Worm (Caenorhabditis elegans) whole organism, L3 larva: Measurements from ENCODE around the gene Y53G8AR.9.

Experiments used
- R02D3.7 ChIP-seq: fragments of 150-350 bp; optimal IDR thresholded peaks from 2 replicates; lab custom pipeline; 2014; ENCODE audit warnings: missing biosample characterization, missing genetic modification characterization
- ZK546.5 ChIP-seq: sonication (generic microtip); optimal IDR thresholded peaks from 2 replicates; lab custom pipeline; 2017; ENCODE audit warnings: missing biosample characterization, missing genetic modification characterization
- aly-2 ChIP-seq: fragments of 150-350 bp; optimal IDR thresholded peaks from 2 replicates; lab custom pipeline; 2014; ENCODE audit warnings: missing biosample characterization, missing genetic modification characterization
- ama-1 ChIP-seq: fragments of 150-350 bp; optimal IDR thresholded peaks from 2 replicates; lab custom pipeline; 2018
- ceh-28 ChIP-seq: fragments of 150-350 bp; optimal IDR thresholded peaks from 2 replicates; lab custom pipeline; 2014; ENCODE audit warnings: missing biosample characterization, missing genetic modification reagents, missing genetic modification characterization
- ceh-82 ChIP-seq: fragments of 150-350 bp; optimal IDR thresholded peaks from 2 replicates; lab custom pipeline; 2014; ENCODE audit warnings: missing biosample characterization, missing genetic modification characterization
- egl-5 ChIP-seq: fragments of 150-350 bp; optimal IDR thresholded peaks from 2 replicates; lab custom pipeline; 2017; ENCODE audit warnings: missing biosample characterization, missing genetic modification reagents, missing genetic modification characterization, inconsistent platforms
- elt-1 ChIP-seq: fragments of 150-350 bp; optimal IDR thresholded peaks from 2 replicates; lab custom pipeline; 2014; ENCODE audit warnings: missing biosample characterization, missing genetic modification characterization
- elt-3 ChIP-seq, 3 experiments: fragments of 150-350 bp in 1 of 3; sonication (generic microtip) in 2 of 3; optimal IDR thresholded peaks; 2 replicates in 2 of 3; 4 replicates in 1 of 3; lab custom pipeline; 2014 to 2017; ENCODE audit warnings: missing biosample characterization in 3 of 3, missing genetic modification characterization in 3 of 3
- eor-1 ChIP-seq, 2 experiments: fragments of 150-350 bp; optimal IDR thresholded peaks; 2 replicates each; lab custom pipeline; 2014 to 2018; ENCODE audit warnings: missing biosample characterization in 2 of 2, missing genetic modification characterization in 2 of 2
- fkh-10 ChIP-seq: sonication (generic microtip); optimal IDR thresholded peaks from 2 replicates; lab custom pipeline; 2017; ENCODE audit warnings: missing biosample characterization, missing genetic modification reagents, missing genetic modification characterization
- fos-1 ChIP-seq: fragments of 150-350 bp; optimal IDR thresholded peaks from 2 replicates; lab custom pipeline; 2014; ENCODE audit warnings: missing biosample characterization, missing genetic modification characterization
- hmg-11 ChIP-seq: sonication (generic microtip); optimal IDR thresholded peaks from 2 replicates; lab custom pipeline; 2016; ENCODE audit warnings: missing genetic modification characterization, missing compliant biosample characterization
- jun-1 ChIP-seq: fragments of 150-350 bp; optimal IDR thresholded peaks from 2 replicates; lab custom pipeline; 2014; ENCODE audit warnings: missing biosample characterization, missing genetic modification reagents, missing genetic modification characterization
- lin-39 ChIP-seq: fragments of 150-350 bp; optimal IDR thresholded peaks from 2 replicates; lab custom pipeline; 2018; ENCODE audit warnings: missing biosample characterization, missing genetic modification reagents, missing genetic modification characterization
- lsy-12 ChIP-seq: sonication (generic microtip); optimal IDR thresholded peaks from 2 replicates; lab custom pipeline; 2016; ENCODE audit warnings: mild to moderate bottlenecking, missing genetic modification characterization, missing compliant biosample characterization
- mdl-1 ChIP-seq: fragments of 150-350 bp; optimal IDR thresholded peaks from 2 replicates; lab custom pipeline; 2014; ENCODE audit warnings: missing biosample characterization, missing genetic modification characterization
- mml-1 ChIP-seq: fragments of 150-350 bp; sonication (generic microtip); optimal IDR thresholded peaks from 3 replicates; lab custom pipeline; 2014; ENCODE audit warnings: missing biosample characterization, missing genetic modification characterization
- nfya-1 ChIP-seq: sonication (generic microtip); optimal IDR thresholded peaks from 2 replicates; lab custom pipeline; 2017; ENCODE audit warnings: missing genetic modification characterization, mild to moderate bottlenecking, missing compliant biosample characterization, antibody characterized with exemption, moderate library complexity; ENCODE audit not compliant: insufficient read depth
- nhr-12 ChIP-seq: fragments of 150-350 bp; optimal IDR thresholded peaks from 2 replicates; lab custom pipeline; 2014; ENCODE audit warnings: missing biosample characterization, missing genetic modification characterization
- nhr-23 ChIP-seq: fragments of 150-350 bp; optimal IDR thresholded peaks from 2 replicates; lab custom pipeline; 2014; ENCODE audit warnings: missing biosample characterization, missing genetic modification reagents, missing genetic modification characterization
- nhr-237 ChIP-seq: fragments of 150-350 bp; optimal IDR thresholded peaks from 2 replicates; lab custom pipeline; 2014; ENCODE audit warnings: missing biosample characterization, missing genetic modification characterization
- nhr-28 ChIP-seq: fragments of 150-350 bp; optimal IDR thresholded peaks from 2 replicates; lab custom pipeline; 2014; ENCODE audit warnings: missing biosample characterization, missing genetic modification characterization
- nhr-76 ChIP-seq: fragments of 150-350 bp; sonication (generic microtip); optimal IDR thresholded peaks from 5 replicates; lab custom pipeline; 2014; ENCODE audit warnings: missing biosample characterization, missing genetic modification characterization
- nhr-77 ChIP-seq: fragments of 150-350 bp; optimal IDR thresholded peaks from 2 replicates; lab custom pipeline; 2014; ENCODE audit warnings: missing biosample characterization, missing genetic modification characterization
- pha-4 ChIP-seq: fragments of 150-350 bp; optimal IDR thresholded peaks from 2 replicates; lab custom pipeline; 2014; ENCODE audit warnings: missing biosample characterization, missing genetic modification reagents, missing genetic modification characterization
- pqm-1 ChIP-seq: fragments of 150-350 bp; optimal IDR thresholded peaks from 2 replicates; lab custom pipeline; 2017; ENCODE audit warnings: missing biosample characterization, missing genetic modification characterization, inconsistent platforms
- sea-2 ChIP-seq: fragments of 150-350 bp; sonication (generic microtip); optimal IDR thresholded peaks from 4 replicates; lab custom pipeline; 2014; ENCODE audit warnings: missing biosample characterization, missing genetic modification reagents, missing genetic modification characterization
- skn-1 ChIP-seq: fragments of 150-350 bp; optimal IDR thresholded peaks from 2 replicates; lab custom pipeline; 2014; ENCODE audit warnings: missing biosample characterization, missing genetic modification characterization
- snpc-4 ChIP-seq: fragments of 150-350 bp; optimal IDR thresholded peaks from 2 replicates; lab custom pipeline; 2014; ENCODE audit warnings: missing biosample characterization, missing genetic modification characterization
- unc-62 ChIP-seq: fragments of 150-350 bp; sonication (generic microtip); optimal IDR thresholded peaks from 4 replicates; lab custom pipeline; 2014; ENCODE audit warnings: missing biosample characterization, missing genetic modification reagents, missing genetic modification characterization
- zag-1 ChIP-seq: fragments of 150-350 bp; optimal IDR thresholded peaks from 2 replicates; lab custom pipeline; 2014; ENCODE audit warnings: missing biosample characterization, missing genetic modification characterization
- ztf-11 ChIP-seq: fragments of 150-350 bp; optimal IDR thresholded peaks from 2 replicates; lab custom pipeline; 2014; ENCODE audit warnings: missing biosample characterization, missing genetic modification characterization
- ztf-4 ChIP-seq: fragments of 150-350 bp; optimal IDR thresholded peaks from 2 replicates; lab custom pipeline; 2014; ENCODE audit warnings: missing biosample characterization, missing genetic modification characterization

Y53G8AR.9 gene

DNA sequence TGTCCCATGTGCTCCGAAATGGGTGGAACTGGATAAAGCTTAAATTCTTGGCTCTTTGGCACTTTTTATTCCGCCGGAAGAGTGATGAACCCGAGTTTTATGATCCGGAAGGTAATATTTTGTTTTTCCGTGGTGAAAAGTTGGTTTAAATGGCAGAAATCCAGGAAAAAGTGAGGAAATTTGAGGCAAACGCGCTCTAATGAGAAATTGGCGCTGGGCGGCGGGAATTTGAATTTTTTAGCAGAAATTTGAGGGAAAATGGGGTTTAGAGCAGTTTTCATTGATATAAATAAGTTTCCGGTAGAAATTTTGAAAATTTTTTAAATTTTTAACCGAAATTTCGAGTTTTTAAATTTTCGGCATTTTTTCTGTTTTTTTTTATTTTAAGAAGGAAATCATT, 9.4 kb downstream of the Y53G8AR.9 start:
- TF ChIP-seq mml-1 (no peak), ceh-28 (tag; lab: Kevin White, UChicago) (no peak), elt-3 (tag; optimal IDR thresholded peaks at IDR 0.05; lab: Kevin White, UChicago) (no peak), unc-62 (GFP tag; lab: Kevin White, UChicago) (no peak), zag-1 (tag; lab: Kevin White, UChicago) (no peak), nhr-28 (tag; lab: Kevin White, UChicago) (no peak), skn-1 (tag; lab: Kevin White, UChicago) (no peak), pqm-1 (tag; lab: Kevin White, UChicago) (no peak), eor-1 (tag; optimal IDR thresholded peaks at IDR 0.05; lab: Kevin White, UChicago) (no peak), ztf-4 (tag; lab: Kevin White, UChicago) (no peak), mdl-1 (tag; lab: Kevin White, UChicago) (no peak)
- TF ChIP-seq, all 47 proteins: peak for 0

DNA sequence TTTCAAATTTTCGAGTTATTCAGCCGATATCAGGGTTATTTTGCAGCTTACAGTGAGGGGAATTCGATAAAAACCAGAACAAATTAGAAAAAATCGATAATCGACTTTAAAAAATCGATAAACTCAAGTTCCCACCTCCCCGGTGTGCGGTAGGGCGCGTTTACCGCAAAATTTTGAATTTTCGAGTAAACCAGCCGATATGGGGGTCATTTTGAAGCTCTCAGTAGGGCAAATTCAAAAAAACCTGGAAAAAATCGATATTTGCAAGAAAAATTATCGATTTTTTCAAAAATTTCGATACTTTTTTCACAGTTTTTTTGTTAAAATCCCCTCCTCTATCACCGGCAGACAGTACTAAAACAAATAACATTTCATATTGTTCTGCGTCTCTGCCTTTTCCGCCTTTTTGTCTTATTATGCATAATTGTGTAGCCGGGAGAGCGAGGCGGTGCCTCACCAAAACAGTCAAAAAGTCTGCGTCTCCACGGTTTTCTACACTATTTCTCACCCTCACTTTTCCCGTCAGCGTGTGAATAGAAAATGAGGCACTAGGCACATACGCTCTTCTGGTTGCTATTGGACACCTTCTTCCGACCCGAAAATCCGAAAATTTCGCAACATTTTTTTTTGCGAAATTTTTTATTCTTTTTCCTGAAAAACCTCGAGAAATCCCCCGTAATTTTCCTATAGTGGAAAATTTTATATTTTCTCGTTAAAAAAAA, 10.0 kb downstream of the Y53G8AR.9 start, which contains the start of gene ral-1:
Gene ral-1, plus strand, starts transcription at position 435 of the 722 bp plus-strand sequence.
- peak; percentile 78 for TF ChIP-seq ceh-28 (tag; lab: Kevin White, UChicago)
- no peak for TF ChIP-seq skn-1 (tag; lab: Kevin White, UChicago)
- peak; percentile 22 for TF ChIP-seq nfya-1 (tag; lab: Kevin White, UChicago)
- TF ChIP-seq pqm-1 (tag; lab: Kevin White, UChicago), result peak; percentile 4
- TF ChIP-seq hmg-11, result peak; percentile 30
- peak; percentile 4 for TF ChIP-seq pha-4
- no peak for TF ChIP-seq nhr-77
- TF ChIP-seq, all 47 proteins: peak for 5

DNA sequence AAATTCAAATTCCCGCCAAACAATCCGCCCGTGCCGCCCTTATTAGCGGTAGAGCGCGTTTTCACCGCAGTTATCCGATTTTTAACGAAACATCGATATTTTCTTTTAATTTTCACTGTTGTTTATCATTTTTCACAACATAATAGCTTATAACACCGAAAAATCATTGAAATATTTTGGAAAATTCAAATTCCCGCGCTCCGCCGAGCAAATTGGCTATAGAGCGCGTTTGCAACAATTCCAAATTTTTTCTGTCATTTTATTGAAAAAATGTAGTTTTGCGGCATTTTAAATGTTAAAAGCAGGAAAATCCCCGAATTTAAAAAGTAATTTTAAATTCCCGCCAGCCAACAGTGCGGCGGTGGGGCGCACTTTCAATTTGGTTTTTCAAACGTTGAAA, 11.3 kb downstream of the Y53G8AR.9 start:
- TF ChIP-seq elt-1 (tag; lab: Kevin White, UChicago), result no peak
- TF ChIP-seq nhr-12 (tag; lab: Kevin White, UChicago), result no peak
- TF ChIP-seq fkh-10 (GFP tag; lab: Kevin White, UChicago), result no peak
- TF ChIP-seq ztf-11, result no peak
- TF ChIP-seq R02D3.7 (tag; lab: Kevin White, UChicago), result no peak
- no peak for TF ChIP-seq nhr-76
- no peak for TF ChIP-seq aly-2
- no peak for TF ChIP-seq lsy-12 (tag; lab: Kevin White, UChicago)
- TF ChIP-seq elt-3 (tag; optimal IDR thresholded peaks at IDR 0.05; lab: Kevin White, UChicago), result no peak

DNA sequence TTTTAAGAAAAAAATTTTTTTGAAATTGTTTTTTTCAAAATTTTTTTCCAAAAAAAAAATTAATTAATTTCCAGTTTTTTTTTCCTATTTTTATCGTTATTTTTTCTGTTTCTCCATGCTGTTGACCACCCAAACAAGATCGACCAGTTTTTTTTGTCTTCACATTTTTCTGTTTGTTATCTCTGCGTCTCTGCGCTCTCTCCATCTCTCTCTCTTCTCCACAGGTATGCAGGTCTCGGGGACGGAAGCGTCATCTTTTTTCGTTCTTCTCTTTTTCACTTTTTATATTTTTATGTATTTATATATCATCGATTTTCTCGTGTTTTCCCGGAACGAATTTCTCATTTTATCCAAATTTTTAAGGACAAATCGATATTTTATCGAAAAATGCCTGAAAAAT, 12.1 kb downstream of the Y53G8AR.9 start:
- TF ChIP-seq ama-1 (no peak), pha-4 (peak; percentile 59), snpc-4 (tag; lab: Kevin White, UChicago) (no peak), sea-2 (no peak), nfya-1 (tag; lab: Kevin White, UChicago) (peak; percentile 36), ZK546.5 (no peak), egl-5 (tag; lab: Kevin White, UChicago) (peak; percentile 10), nhr-23 (tag; lab: Kevin White, UChicago) (peak; percentile 26), hmg-11 (peak; percentile 37), nhr-28 (tag; lab: Kevin White, UChicago) (no peak), ceh-28 (tag; lab: Kevin White, UChicago) (no peak)

DNA sequence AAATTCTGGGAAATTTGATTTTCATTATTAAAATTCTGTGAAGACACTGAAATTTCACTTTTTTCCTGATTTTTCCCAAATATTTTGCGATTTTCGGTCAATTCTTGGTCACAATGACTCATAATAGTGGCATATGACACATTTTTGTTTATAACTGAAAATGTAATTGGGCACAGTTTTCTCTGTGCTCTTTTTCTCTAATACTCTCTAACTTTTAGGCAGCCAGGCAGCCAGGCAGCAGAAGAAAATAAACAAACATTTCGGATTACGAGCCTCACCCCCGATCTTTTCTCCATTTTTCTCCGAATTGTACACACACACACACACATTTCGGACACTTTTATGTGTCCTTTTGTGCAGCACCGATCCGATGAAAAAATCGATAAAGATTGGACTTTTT, 13.7 kb downstream of the Y53G8AR.9 start:
- TF ChIP-seq nhr-28 (tag; lab: Kevin White, UChicago), result no peak
- TF ChIP-seq pha-4, result peak; percentile 97

DNA sequence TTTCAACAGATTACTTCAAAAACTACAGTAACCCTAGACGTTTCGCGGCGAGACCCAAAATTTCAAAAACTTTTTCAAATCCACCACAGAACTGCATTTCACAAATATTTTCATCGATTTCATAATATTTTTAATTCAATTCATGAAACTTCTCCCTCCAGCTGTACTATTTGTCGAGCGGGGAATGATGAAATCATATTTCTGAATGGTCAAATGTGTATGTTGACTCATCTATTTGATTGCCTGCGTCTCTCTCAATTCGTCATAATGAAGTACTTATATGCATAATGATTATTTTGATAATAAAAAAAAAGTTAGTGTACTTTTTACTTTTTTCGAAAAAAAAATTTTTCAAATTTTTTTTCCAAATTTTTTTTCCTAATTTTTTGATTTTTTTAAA, 14.7 kb downstream of the Y53G8AR.9 start:
- peak; percentile 41 for TF ChIP-seq fos-1 (tag; lab: Kevin White, UChicago)
- TF ChIP-seq lin-39, result no peak
- TF ChIP-seq elt-1 (tag; lab: Kevin White, UChicago), result no peak
- peak; percentile 58 for TF ChIP-seq jun-1 (tag; lab: Kevin White, UChicago)
- no peak for TF ChIP-seq nhr-237 (tag; lab: Kevin White, UChicago)
- no peak for TF ChIP-seq ceh-82 (tag; lab: Kevin White, UChicago)
- peak; percentile 86 for TF ChIP-seq pha-4
- TF ChIP-seq elt-3 (tag; optimal IDR thresholded peaks at IDR 0.05; lab: Kevin White, UChicago), result no peak
- TF ChIP-seq pqm-1 (tag; lab: Kevin White, UChicago), result peak; percentile 33
